Worm (Caenorhabditis elegans) whole organism, L4 larva: ENCODE results near the gene K10D2.8.

Experiments
- ceh-44 ChIP-seq: fragments of 200-800 bp; sonication (Bioruptor generic); IDR thresholded peaks from 2 replicates; pipeline ENCODE4 v1.3.6; 2022; ENCODE audit warnings: missing genetic modification reagents, missing genetic modification characterization, missing compliant biosample characterization
- ces-1 ChIP-seq: fragments of 150-350 bp; sonication (generic microtip); optimal IDR thresholded peaks from 4 replicates; lab custom pipeline; 2014; ENCODE audit warnings: missing biosample characterization, missing genetic modification reagents, missing genetic modification characterization
- nhr-237 ChIP-seq: sonication (generic microtip); optimal IDR thresholded peaks from 2 replicates; lab custom pipeline; 2017; ENCODE audit warnings: missing biosample characterization, missing genetic modification characterization

DNA sequence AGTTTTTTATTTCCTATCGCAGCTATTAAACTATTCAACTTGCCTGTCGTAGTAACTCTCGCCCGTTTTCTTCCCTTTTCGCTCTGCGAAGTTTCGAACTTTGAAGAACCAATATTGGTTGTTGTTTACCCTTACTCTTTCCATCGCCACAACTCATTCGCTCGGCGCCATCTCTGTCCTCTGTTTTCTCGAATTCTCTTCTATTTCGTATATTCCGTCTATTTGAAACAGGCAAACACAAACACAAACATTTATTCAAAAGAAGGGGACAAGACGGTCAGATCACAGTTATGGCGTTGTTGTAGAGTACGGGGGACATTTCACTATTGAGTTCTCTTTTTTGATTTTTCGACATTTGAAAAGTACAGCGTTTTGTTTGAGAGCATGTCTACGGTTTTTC is 34.3 kb downstream of the K10D2.8 start:
- no peak for TF ChIP-seq ceh-44 (GFP tag; lab: Robert Waterston, UW)
- no peak for TF ChIP-seq nhr-237 (tag; lab: Kevin White, UChicago)
- TF ChIP-seq ces-1 (GFP tag; lab: Kevin White, UChicago): no peak
